Worm (Caenorhabditis elegans): ENCODE data around the gene pgp-5.

- TF ChIP-seq him-1 (tag; optimal IDR thresholded peaks at IDR 0.05) (no peak), dao-5 (tag; optimal IDR thresholded peaks at IDR 0.05) (no peak)
Observed at ce11 chrX:10891890-10892289, 32.8 kb upstream of the pgp-5 start, which contains the start of gene F47B10.3.
